Worm (Caenorhabditis elegans): ENCODE measurements around the gene bath-30.

Gene bath-30

DNA sequence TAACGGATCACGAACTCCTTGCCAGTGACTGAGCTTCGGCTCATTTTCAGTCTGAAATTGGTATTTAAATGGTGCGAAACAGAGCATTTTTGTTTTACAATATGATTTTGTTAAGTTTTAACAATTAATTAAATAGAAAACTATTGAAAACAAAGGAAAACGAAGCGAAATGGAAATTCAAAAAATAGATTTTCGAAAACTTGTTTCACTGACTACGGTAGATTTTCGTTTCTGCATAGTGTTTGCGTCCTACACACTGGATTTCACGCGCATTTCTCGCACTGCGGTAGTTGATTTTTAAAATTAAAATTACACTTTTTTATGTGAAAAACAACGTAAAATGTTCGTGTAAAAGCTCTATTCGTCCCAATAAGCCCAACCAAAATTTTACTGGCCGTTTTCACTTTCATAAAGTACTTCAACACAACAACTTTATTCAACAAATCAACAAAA is at the start of gene bath-30:
Gene bath-30, minus strand, starts transcription at position 51 of the 453 bp plus-strand sequence.
- TF ChIP-seq tab-1 (GFP tag; IDR thresholded peaks at IDR 0.05) (no peak), med-1 (GFP tag; optimal IDR thresholded peaks at IDR 0.05; ENCODE audit: insufficient read depth) (no peak), ztf-23 (GFP tag; IDR thresholded peaks at IDR 0.05) (no peak), T22C8.4 (GFP tag; IDR thresholded peaks at IDR 0.05) (no peak), klf-2 (GFP tag; conservative IDR thresholded peaks at IDR 0.05) (no peak), flt-1 (GFP tag; IDR thresholded peaks at IDR 0.05) (no peak)

DNA sequence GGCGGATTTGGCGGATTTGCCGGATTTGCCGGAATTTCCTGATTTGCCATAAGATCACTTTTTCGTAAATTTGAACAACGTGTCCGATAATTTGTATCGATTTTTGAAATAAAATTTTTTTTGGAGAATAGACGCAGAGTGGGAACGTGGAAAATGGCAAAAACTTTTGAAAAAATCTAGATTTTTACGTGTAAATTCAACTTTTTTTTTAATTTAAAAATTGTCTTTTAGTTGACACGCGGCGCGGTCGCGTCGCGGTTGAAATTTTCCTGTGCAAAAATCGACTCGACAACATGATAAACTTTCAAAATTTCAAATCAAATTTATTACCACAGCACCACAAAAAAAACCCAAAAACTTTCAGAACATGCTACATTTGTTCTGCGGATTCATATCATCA is 49.3 kb upstream of the bath-30 start, which contains the start of gene nep-20:
Gene nep-20, minus strand, starts transcription at position 101 of the 400 bp plus-strand sequence.
- TF ChIP-seq cog-1 (tag; optimal IDR thresholded peaks at IDR 0.05): no peak
- TF ChIP-seq klf-2 (GFP tag; conservative IDR thresholded peaks at IDR 0.05): no peak
- no peak for TF ChIP-seq flt-1 (GFP tag; IDR thresholded peaks at IDR 0.05)
- no peak for TF ChIP-seq tab-1 (GFP tag; IDR thresholded peaks at IDR 0.05)
- no peak for TF ChIP-seq med-1 (GFP tag; optimal IDR thresholded peaks at IDR 0.05; ENCODE audit: insufficient read depth)

DNA sequence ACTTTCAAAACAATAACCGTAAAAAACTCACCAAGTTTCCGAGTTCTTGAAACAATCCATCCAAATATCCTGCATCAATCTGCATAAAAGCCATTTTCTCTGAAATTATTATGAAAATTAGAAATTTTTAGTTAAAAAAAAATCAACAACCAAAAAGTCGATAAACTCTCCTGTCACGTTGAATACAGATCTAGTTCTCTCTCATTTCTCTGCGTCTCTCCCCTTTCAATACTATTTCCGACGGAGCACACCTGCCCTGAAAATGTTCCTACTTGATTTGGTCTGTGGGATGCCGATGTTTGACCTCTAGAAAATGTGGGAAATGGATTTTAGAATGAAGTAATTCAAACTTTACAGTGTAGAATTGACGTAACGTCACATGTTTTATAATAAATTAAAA is 41.3 kb upstream of the bath-30 start, which contains the start of gene T06D4.6:
Gene T06D4.6, minus strand, starts transcription at position 101 of the 400 bp plus-strand sequence.
- no peak for TF ChIP-seq cog-1 (tag; optimal IDR thresholded peaks at IDR 0.05)
- TF ChIP-seq klf-2 (GFP tag; conservative IDR thresholded peaks at IDR 0.05): no peak
- TF ChIP-seq ztf-29 (GFP tag; IDR thresholded peaks at IDR 0.05): no peak
- no peak for TF ChIP-seq tab-1 (GFP tag; IDR thresholded peaks at IDR 0.05)
- no peak for TF ChIP-seq flt-1 (GFP tag; IDR thresholded peaks at IDR 0.05)
- no peak for TF ChIP-seq ztf-23 (GFP tag; IDR thresholded peaks at IDR 0.05)

DNA sequence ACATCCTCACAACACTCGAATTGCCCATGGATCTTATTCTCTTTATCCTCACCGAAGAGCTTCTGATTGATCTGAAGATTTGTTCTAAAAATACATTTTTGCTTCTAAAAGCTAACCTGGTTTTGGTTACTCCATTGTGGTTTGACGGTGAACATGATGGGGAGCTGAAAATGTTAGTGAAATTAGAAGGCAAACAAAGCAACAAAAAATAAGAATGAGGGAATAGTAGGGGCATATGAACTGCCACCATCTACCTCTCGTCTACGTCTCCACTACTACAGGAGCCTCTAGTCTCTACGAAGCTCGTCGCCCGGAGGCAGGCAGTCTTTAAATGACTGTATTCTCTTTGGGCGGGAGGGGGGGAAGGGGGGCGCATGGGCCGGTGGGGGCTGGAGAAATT is 39.6 kb upstream of the bath-30 start, which contains the start of gene T06D4.2:
Gene T06D4.2, minus strand, starts transcription at position 170 of the 400 bp plus-strand sequence.
- TF ChIP-seq ztf-29 (GFP tag; IDR thresholded peaks at IDR 0.05) (no peak), med-1 (GFP tag; optimal IDR thresholded peaks at IDR 0.05; ENCODE audit: insufficient read depth) (no peak), cog-1 (tag; optimal IDR thresholded peaks at IDR 0.05) (no peak), tab-1 (GFP tag; IDR thresholded peaks at IDR 0.05) (no peak), klf-2 (GFP tag; conservative IDR thresholded peaks at IDR 0.05) (no peak), ref-1 (GFP tag; conservative IDR thresholded peaks at IDR 0.05) (no peak), T22C8.4 (GFP tag; IDR thresholded peaks at IDR 0.05) (no peak), flt-1 (GFP tag; IDR thresholded peaks at IDR 0.05) (no peak), ztf-23 (GFP tag; IDR thresholded peaks at IDR 0.05) (no peak)

DNA sequence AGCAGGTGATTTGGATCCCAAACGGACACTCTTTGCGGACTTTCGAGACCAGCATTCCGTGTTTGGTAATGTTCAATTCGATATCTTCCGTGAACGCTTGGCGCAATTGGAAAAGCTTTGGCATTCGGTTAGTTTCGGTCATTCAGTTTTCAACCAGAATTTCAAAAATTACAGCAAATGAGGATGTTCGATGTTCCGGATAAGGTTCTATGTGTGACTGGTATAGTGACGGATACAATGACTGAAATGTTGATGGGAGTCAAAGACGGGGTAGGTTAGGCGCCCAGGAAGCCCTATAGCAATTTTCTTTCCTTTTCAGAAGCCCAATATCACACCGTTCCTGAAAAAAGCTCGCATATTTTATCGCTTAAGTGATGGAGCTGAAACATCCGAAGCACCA is 36.9 kb upstream of the bath-30 start:
- TF ChIP-seq tab-1 (GFP tag; IDR thresholded peaks at IDR 0.05): no peak
- TF ChIP-seq klf-2 (GFP tag; conservative IDR thresholded peaks at IDR 0.05): no peak
- no peak for TF ChIP-seq cog-1 (tag; optimal IDR thresholded peaks at IDR 0.05)
- no peak for TF ChIP-seq ztf-29 (GFP tag; IDR thresholded peaks at IDR 0.05)
- TF ChIP-seq flt-1 (GFP tag; IDR thresholded peaks at IDR 0.05): no peak
- TF ChIP-seq med-1 (GFP tag; optimal IDR thresholded peaks at IDR 0.05; ENCODE audit: insufficient read depth): no peak
- TF ChIP-seq ztf-23 (GFP tag; IDR thresholded peaks at IDR 0.05): no peak
- TF ChIP-seq T22C8.4 (GFP tag; IDR thresholded peaks at IDR 0.05): no peak
- no peak for TF ChIP-seq ref-1 (GFP tag; conservative IDR thresholded peaks at IDR 0.05)

DNA sequence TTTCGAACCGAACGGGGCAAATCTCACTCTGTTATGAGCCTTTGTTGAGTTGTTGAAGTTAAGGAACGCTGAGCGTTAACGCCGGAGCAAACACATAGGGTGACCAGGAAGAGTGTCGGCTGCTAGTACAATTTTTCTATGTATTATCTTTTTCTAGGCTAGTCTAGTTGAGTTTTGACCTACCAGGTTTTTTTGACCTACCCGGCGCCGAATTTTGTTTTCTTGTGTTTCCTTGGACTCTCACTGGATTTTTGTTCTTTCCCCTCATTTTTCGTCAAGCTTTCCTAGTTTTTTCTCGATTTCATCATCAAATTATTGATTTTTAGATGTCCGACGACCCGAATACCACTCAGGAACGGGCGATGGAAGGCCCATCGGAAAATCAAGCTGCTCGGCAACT is 35.3 kb upstream of the bath-30 start, which contains the start of gene T06D4.1:
Gene T06D4.1, plus strand, starts transcription at position 321 of the 400 bp plus-strand sequence.
- TF ChIP-seq klf-2 (GFP tag; conservative IDR thresholded peaks at IDR 0.05) (no peak), tab-1 (GFP tag; IDR thresholded peaks at IDR 0.05) (no peak), med-1 (GFP tag; optimal IDR thresholded peaks at IDR 0.05; ENCODE audit: insufficient read depth) (no peak), flt-1 (GFP tag; IDR thresholded peaks at IDR 0.05) (no peak), ref-1 (GFP tag; conservative IDR thresholded peaks at IDR 0.05) (no peak), T22C8.4 (GFP tag; IDR thresholded peaks at IDR 0.05) (no peak), ztf-29 (GFP tag; IDR thresholded peaks at IDR 0.05) (no peak), ztf-23 (GFP tag; IDR thresholded peaks at IDR 0.05) (no peak), cog-1 (tag; optimal IDR thresholded peaks at IDR 0.05) (no peak)

DNA sequence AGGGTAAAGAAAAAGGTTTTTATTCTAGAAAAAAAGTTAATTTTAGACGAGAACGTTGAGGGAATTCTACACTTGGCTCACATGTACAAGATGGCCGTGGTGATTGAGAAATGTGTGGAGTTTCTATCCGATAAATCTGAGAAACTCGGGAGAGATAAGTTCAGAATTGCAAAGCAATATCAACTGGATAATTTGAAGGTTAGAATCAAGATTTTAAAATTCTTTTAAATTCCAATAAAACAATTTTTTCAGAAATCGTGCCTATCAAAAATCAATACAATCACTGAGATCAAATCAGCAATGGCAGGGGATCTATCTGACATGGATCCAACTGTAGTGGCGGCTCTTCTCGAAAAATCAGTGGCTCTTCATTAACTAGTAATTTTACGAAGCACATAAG is 32.1 kb upstream of the bath-30 start, which contains the start of gene Y49F6C.2:
Gene Y49F6C.2, plus strand, starts transcription at position 301 of the 400 bp plus-strand sequence.
- TF ChIP-seq klf-2 (GFP tag; conservative IDR thresholded peaks at IDR 0.05): no peak

DNA sequence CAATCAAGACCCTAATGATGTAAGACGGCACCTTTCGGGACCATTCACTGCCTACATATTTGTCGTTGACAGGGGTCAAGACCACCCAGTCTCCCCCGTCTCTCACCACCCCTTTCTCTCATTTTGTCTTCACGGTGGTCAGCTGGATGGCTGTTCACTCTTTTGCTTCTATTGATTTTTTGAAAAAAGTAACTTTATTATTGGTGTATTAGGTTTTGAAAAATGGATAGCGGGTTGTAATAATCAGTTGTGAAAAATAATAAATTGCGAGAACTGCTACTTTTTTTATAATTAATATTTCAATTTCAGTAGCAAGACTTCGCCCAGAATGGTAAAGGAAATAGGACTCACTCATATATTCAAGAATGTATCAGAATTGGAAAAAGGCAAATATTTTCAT is 30.6 kb upstream of the bath-30 start, which contains the start of gene bath-9:
Gene bath-9, plus strand, starts transcription at position 301 of the 400 bp plus-strand sequence.
- no peak for TF ChIP-seq klf-2 (GFP tag; conservative IDR thresholded peaks at IDR 0.05)
- TF ChIP-seq med-1 (GFP tag; optimal IDR thresholded peaks at IDR 0.05; ENCODE audit: insufficient read depth): no peak
- TF ChIP-seq ztf-29 (GFP tag; IDR thresholded peaks at IDR 0.05): no peak
- TF ChIP-seq tab-1 (GFP tag; IDR thresholded peaks at IDR 0.05): no peak
- no peak for TF ChIP-seq cog-1 (tag; optimal IDR thresholded peaks at IDR 0.05)
- TF ChIP-seq T22C8.4 (GFP tag; IDR thresholded peaks at IDR 0.05): no peak
- TF ChIP-seq flt-1 (GFP tag; IDR thresholded peaks at IDR 0.05): no peak
- no peak for TF ChIP-seq ztf-23 (GFP tag; IDR thresholded peaks at IDR 0.05)
- no peak for TF ChIP-seq ref-1 (GFP tag; conservative IDR thresholded peaks at IDR 0.05)

DNA sequence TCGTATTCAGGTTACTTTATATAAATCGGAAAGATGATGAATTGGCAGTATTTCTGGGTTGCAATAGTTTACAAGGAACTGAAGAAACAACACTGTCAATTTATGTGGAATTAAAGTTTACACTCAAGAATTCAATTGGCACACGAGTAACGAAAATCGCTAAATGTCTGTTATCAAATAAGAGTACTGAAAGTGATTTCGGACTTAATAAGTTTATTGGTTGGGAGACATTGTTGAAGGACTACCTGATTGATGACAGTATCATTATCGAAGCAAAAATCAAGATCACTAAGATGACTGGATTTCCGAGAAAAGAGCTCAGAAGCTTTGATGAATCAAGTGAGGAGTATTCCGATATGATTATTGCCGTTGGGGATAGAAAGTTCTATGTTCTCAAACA is 29.1 kb upstream of the bath-30 start:
- TF ChIP-seq med-1 (GFP tag; optimal IDR thresholded peaks at IDR 0.05; ENCODE audit: insufficient read depth): no peak
- TF ChIP-seq ref-1 (GFP tag; conservative IDR thresholded peaks at IDR 0.05): no peak

DNA sequence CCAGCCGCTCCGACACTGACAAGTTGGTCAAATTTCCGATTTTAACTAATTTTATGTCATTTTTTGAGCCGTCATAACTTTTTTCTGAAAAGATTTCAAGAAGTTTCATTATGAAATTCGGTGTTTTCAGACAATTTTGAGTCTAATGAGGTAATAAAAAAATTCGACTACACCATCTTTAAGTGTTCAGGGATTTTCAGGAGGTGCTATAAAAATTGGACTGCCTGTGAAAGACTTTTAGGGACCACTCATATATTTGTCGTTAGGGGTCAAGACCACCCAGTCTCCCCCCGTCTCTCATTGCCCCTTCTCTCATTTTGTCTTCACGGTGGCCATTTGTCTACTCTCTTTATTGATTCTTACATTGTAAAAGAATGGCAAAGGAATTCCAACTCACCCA is 28.6 kb upstream of the bath-30 start, which contains the start of gene bath-10:
Gene bath-10, plus strand, starts transcription at position 301 of the 400 bp plus-strand sequence.
- TF ChIP-seq tab-1 (GFP tag; IDR thresholded peaks at IDR 0.05) (no peak), med-1 (GFP tag; optimal IDR thresholded peaks at IDR 0.05; ENCODE audit: insufficient read depth) (no peak), klf-2 (GFP tag; conservative IDR thresholded peaks at IDR 0.05) (no peak), cog-1 (tag; optimal IDR thresholded peaks at IDR 0.05) (no peak), ztf-23 (GFP tag; IDR thresholded peaks at IDR 0.05) (no peak), T22C8.4 (GFP tag; IDR thresholded peaks at IDR 0.05) (no peak), ref-1 (GFP tag; conservative IDR thresholded peaks at IDR 0.05) (no peak), ztf-29 (GFP tag; IDR thresholded peaks at IDR 0.05) (no peak), flt-1 (GFP tag; IDR thresholded peaks at IDR 0.05) (no peak)

Data from whole organism, midembryonic.